Fruit fly (Drosophila melanogaster): ENCODE data around the gene CG5346.
A peak's percentile ranks its signal among the peaks of the same experiment; 100 is the strongest.

Gene CG5346

DNA sequence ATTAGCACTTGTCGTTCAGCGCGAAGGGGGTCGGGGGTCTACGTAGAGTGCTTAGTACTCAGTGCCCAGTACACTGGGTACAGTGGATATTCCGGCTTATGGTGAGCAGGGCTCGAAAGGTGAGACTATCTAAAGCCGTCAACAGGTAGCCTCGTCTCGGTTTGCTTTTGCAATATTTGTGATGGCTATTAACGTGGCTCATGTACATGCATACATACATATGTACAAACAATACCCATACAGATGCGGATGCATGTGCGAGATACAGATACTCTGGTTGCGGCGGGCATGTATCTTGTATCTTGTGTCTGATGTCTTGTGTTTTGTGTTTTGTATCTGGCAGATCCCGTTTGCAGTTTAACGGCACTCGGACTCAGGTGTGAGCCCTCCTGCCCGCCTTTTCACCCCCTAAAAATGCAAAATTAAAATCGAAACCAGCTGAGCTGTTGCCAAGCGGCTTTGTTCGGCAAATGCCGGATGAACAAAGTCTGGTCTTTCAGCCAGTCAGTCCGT, 771 bp downstream of the CG5346 start:
- TF ChIP-seq Rel (GFP tag; optimal IDR thresholded peaks at IDR 0.05): no peak
- TF ChIP-seq Rel (tag; optimal IDR thresholded peaks at IDR 0.05): peak; percentile 23
- TF ChIP-seq Jra (GFP tag; optimal IDR thresholded peaks at IDR 0.05): no peak
- TF ChIP-seq Hr83 (GFP tag; optimal IDR thresholded peaks at IDR 0.05; ENCODE audit: poor library complexity, severe bottlenecking): peak; percentile 21

- TF ChIP-seq jim (GFP tag; optimal IDR thresholded peaks at IDR 0.05): peak; percentile 35
- TF ChIP-seq Sp1 (GFP tag; optimal IDR thresholded peaks at IDR 0.05): peak; percentile 37
- TF ChIP-seq Rel (GFP tag; optimal IDR thresholded peaks at IDR 0.05): no peak
- TF ChIP-seq Rel (tag; optimal IDR thresholded peaks at IDR 0.05): peak; percentile 32
- no peak for TF ChIP-seq Myc (optimal IDR thresholded peaks at IDR 0.05)
- no peak for TF ChIP-seq sage (GFP tag; optimal IDR thresholded peaks at IDR 0.05)
- TF ChIP-seq h (GFP tag; optimal IDR thresholded peaks at IDR 0.05): peak; percentile 98
- TF ChIP-seq foxo (GFP tag; optimal IDR thresholded peaks at IDR 0.05): peak in 1 of 2 experiments; percentile 39
- no peak for TF ChIP-seq lola (GFP tag; optimal IDR thresholded peaks at IDR 0.05)
- TF ChIP-seq sv (GFP tag; optimal IDR thresholded peaks at IDR 0.05): no peak
- TF ChIP-seq fru (GFP tag; optimal IDR thresholded peaks at IDR 0.05): no peak
- TF ChIP-seq CG32264 (GFP tag; optimal IDR thresholded peaks at IDR 0.05): no peak
These were observed 1.3 kb downstream of the CG5346 start for dm6 chr3R:22527192-22527591.

DNA sequence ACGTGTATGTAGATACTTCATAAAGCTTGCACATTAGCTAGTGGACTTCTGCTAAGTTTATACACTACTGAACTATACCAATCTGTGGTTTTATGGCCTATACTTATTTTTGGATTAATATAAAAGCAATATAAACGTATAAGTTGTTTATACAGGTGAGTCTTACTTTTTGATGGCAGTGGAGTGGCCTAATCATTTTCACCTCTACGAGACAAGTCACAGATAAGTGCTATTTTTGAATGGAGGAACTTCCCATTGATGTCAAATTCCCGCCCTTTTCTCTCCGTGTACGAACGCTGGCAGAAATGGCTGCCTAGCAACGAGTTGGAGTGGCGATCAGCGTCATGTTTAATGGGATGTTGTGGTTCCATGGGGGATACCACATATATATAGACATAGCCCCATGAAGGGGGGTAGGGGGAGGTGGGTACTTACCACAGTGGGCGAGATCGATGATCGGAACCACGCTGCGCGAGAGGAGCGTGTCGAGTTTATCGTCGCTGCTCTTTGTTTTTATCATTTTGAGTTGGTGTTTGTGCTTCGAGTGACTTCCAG, 2.0 kb downstream of the CG5346 start:
- TF ChIP-seq N (GFP tag; optimal IDR thresholded peaks at IDR 0.05): no peak
- TF ChIP-seq brk (GFP tag; optimal IDR thresholded peaks at IDR 0.05): no peak
- peak; percentile 27 for TF ChIP-seq fru (GFP tag; optimal IDR thresholded peaks at IDR 0.05)
- no peak for TF ChIP-seq sage (GFP tag; optimal IDR thresholded peaks at IDR 0.05)
- no peak for TF ChIP-seq dmrt93B (GFP tag; optimal IDR thresholded peaks at IDR 0.05)
- TF ChIP-seq Abd-B (GFP tag; optimal IDR thresholded peaks at IDR 0.05): no peak
- no peak for TF ChIP-seq sv (GFP tag; optimal IDR thresholded peaks at IDR 0.05)
- TF ChIP-seq foxo (GFP tag; optimal IDR thresholded peaks at IDR 0.05): peak in 1 of 2 experiments; percentile 18
- peak in 1 of 2 experiments; percentile 32 for TF ChIP-seq dl (GFP tag; optimal IDR thresholded peaks at IDR 0.05; ENCODE audit: insufficient read depth in 1 of 2, partially characterized antibody in 2 of 2)
- no peak for TF ChIP-seq woc (GFP tag; optimal IDR thresholded peaks at IDR 0.05)
- TF ChIP-seq Hr78 (GFP tag; optimal IDR thresholded peaks at IDR 0.05): no peak
- TF ChIP-seq Mio (GFP tag; optimal IDR thresholded peaks at IDR 0.05): no peak
- TF ChIP-seq usp (GFP tag; optimal IDR thresholded peaks at IDR 0.05): no peak
- no peak for TF ChIP-seq br (GFP tag; optimal IDR thresholded peaks at IDR 0.05)
- no peak for TF ChIP-seq Dif (GFP tag; optimal IDR thresholded peaks at IDR 0.05; ENCODE audit: partially characterized antibody)
- TF ChIP-seq rgr (GFP tag; optimal IDR thresholded peaks at IDR 0.05): no peak
- no peak for TF ChIP-seq CrebA (GFP tag; optimal IDR thresholded peaks at IDR 0.05; ENCODE audit: borderline replicate concordance)
- no peak for TF ChIP-seq CG9705 (GFP tag; optimal IDR thresholded peaks at IDR 0.05)
- no peak for TF ChIP-seq Jra (GFP tag; optimal IDR thresholded peaks at IDR 0.05)
- TF ChIP-seq HLH106 (tag; optimal IDR thresholded peaks at IDR 0.05): no peak
- no peak for TF ChIP-seq Sp1 (GFP tag; optimal IDR thresholded peaks at IDR 0.05)
- no peak for TF ChIP-seq GATAd (GFP tag; optimal IDR thresholded peaks at IDR 0.05)
- no peak for TF ChIP-seq h (GFP tag; optimal IDR thresholded peaks at IDR 0.05)
- TF ChIP-seq Dfd (GFP tag; optimal IDR thresholded peaks at IDR 0.05): no peak
- peak; percentile 9 for TF ChIP-seq OdsH (GFP tag; optimal IDR thresholded peaks at IDR 0.05)
- no peak for TF ChIP-seq Myc (optimal IDR thresholded peaks at IDR 0.05)
- TF ChIP-seq jim (GFP tag; optimal IDR thresholded peaks at IDR 0.05): no peak
- TF ChIP-seq CG32264 (GFP tag; optimal IDR thresholded peaks at IDR 0.05): no peak
- TF ChIP-seq Hnf4 (GFP tag; optimal IDR thresholded peaks at IDR 0.05): no peak
- no peak for TF ChIP-seq lola (GFP tag; optimal IDR thresholded peaks at IDR 0.05)
- no peak for TF ChIP-seq pan (optimal IDR thresholded peaks at IDR 0.05)
- TF ChIP-seq Hr83 (GFP tag; optimal IDR thresholded peaks at IDR 0.05; ENCODE audit: poor library complexity, severe bottlenecking): no peak
- TF ChIP-seq dsf (GFP tag; optimal IDR thresholded peaks at IDR 0.05; ENCODE audit: borderline replicate concordance): no peak
- no peak for TF ChIP-seq ey (GFP tag; optimal IDR thresholded peaks at IDR 0.05)
- no peak for TF ChIP-seq Rel (GFP tag; optimal IDR thresholded peaks at IDR 0.05)
- peak; percentile 61 for TF ChIP-seq Rel (tag; optimal IDR thresholded peaks at IDR 0.05)
- no peak for TF ChIP-seq tai (GFP tag; optimal IDR thresholded peaks at IDR 0.05)
- no peak for TF ChIP-seq psq (GFP tag; optimal IDR thresholded peaks at IDR 0.05)
- TF ChIP-seq Vsx2 (GFP tag; optimal IDR thresholded peaks at IDR 0.05; ENCODE audit: partially characterized antibody): no peak

All from whole organism, wandering third instar larva.